Fruit fly (Drosophila melanogaster) whole organism, wandering third instar larva: ENCODE data around the gene Pgant35A.

Experiments used
- CG9705 ChIP-seq: fragments of 200-800 bp; sonication (Bioruptor generic); optimal IDR thresholded peaks from 2 replicates; lab custom pipeline; 2018; ENCODE audit warnings: missing biosample characterization, mild to moderate bottlenecking, missing genetic modification characterization
- Jra ChIP-seq: sonication (Bioruptor generic); optimal IDR thresholded peaks from 2 replicates; lab custom pipeline; 2016; ENCODE audit warnings: missing biosample characterization, missing genetic modification characterization
- OdsH ChIP-seq: fragments of 200-800 bp; sonication (Bioruptor generic); optimal IDR thresholded peaks from 2 replicates; lab custom pipeline; 2016; ENCODE audit warnings: missing biosample characterization, mild to moderate bottlenecking, missing genetic modification characterization

- TF ChIP-seq CG9705 (GFP tag; lab: Kevin White, UChicago) (no peak), Jra (no peak), OdsH (GFP tag; lab: Kevin White, UChicago) (no peak)
These were observed 21.1 kb upstream of the Pgant35A start, which contains the start of gene CG15286 for dm6 chr2L:14337940-14338339.
